3 worm cellular contexts compared by ENCODE assay signal in genomic region chrIV:10979689-10980088, ce11.
A peak's percentile ranks its signal among the peaks of the same experiment; 100 is the strongest.
TF ChIP-seq lines count a peak whose summit lies in the region.

No protein-coding gene starts in this region.

TF ChIP-seq in whole organism, L1 larva, 84 proteins besides CTCF, POLR2A, EP300 and RAD21 (continued from another document and continues in another):
- TF ChIP-seq jun-1 (tag; optimal IDR thresholded peaks at IDR 0.05; lab: Kevin White, UChicago) (no peak), skn-1 (tag; optimal IDR thresholded peaks at IDR 0.05; lab: Kevin White, UChicago) (no peak), unc-130 (tag; optimal IDR thresholded peaks at IDR 0.05; lab: Kevin White, UChicago) (no peak), lir-3 (tag; optimal IDR thresholded peaks at IDR 0.05; lab: Kevin White, UChicago; ENCODE audit: poor library complexity) (no peak), hpl-2 (GFP tag; optimal IDR thresholded peaks at IDR 0.05; lab: Kevin White, UChicago) (no peak), lin-15B (tag; optimal IDR thresholded peaks at IDR 0.05; lab: Kevin White, UChicago) (no peak), blmp-1 (tag; optimal IDR thresholded peaks at IDR 0.05; lab: Kevin White, UChicago) (no peak), unc-86 (tag; optimal IDR thresholded peaks at IDR 0.05; lab: Kevin White, UChicago) (no peak), nhr-237 (tag; optimal IDR thresholded peaks at IDR 0.05; lab: Kevin White, UChicago) (no peak), fkh-4 (tag; optimal IDR thresholded peaks at IDR 0.05; lab: Kevin White, UChicago; ENCODE audit: borderline replicate concordance) (no peak), mdl-1 (tag; optimal IDR thresholded peaks at IDR 0.05; lab: Kevin White, UChicago) (no peak), rnt-1 (tag; optimal IDR thresholded peaks at IDR 0.05; lab: Kevin White, UChicago) (peak; percentile 43), C34B4.2 (tag; optimal IDR thresholded peaks at IDR 0.05; lab: Kevin White, UChicago) (no peak), snu-23 (GFP tag; optimal IDR thresholded peaks at IDR 0.05; lab: Kevin White, UChicago) (peak; percentile 12), unc-30 (tag; optimal IDR thresholded peaks at IDR 0.05; lab: Kevin White, UChicago) (no peak), pax-3 (tag; optimal IDR thresholded peaks at IDR 0.05; lab: Kevin White, UChicago) (no peak), nhr-20 (tag; optimal IDR thresholded peaks at IDR 0.05; lab: Kevin White, UChicago) (no peak), elt-3 (tag; optimal IDR thresholded peaks at IDR 0.05; lab: Kevin White, UChicago) (no peak), efl-1 (optimal IDR thresholded peaks at IDR 0.05; lab: Kevin White, UChicago) (no peak), efl-1 (GFP tag; optimal IDR thresholded peaks at IDR 0.05 in 1 of 2; lab: Kevin White, UChicago) (peak in 1 of 2 experiments; percentile 31), sup-37 (GFP tag; optimal IDR thresholded peaks at IDR 0.05; lab: Kevin White, UChicago) (no peak), efl-3 (GFP tag; optimal IDR thresholded peaks at IDR 0.05; lab: Kevin White, UChicago) (no peak), ztf-4 (tag; optimal IDR thresholded peaks at IDR 0.05; lab: Kevin White, UChicago) (no peak), nhr-76 (tag; optimal IDR thresholded peaks at IDR 0.05; lab: Kevin White, UChicago) (no peak), lin-35 (GFP tag; optimal IDR thresholded peaks at IDR 0.05; lab: Kevin White, UChicago) (no peak), aly-2 (tag; optimal IDR thresholded peaks at IDR 0.05; lab: Kevin White, UChicago) (no peak), hlh-17 (GFP tag; optimal IDR thresholded peaks at IDR 0.05; lab: Kevin White, UChicago; ENCODE audit: borderline replicate concordance) (no peak), nhr-47 (tag; optimal IDR thresholded peaks at IDR 0.05; lab: Kevin White, UChicago) (no peak), dsc-1 (tag; optimal IDR thresholded peaks at IDR 0.05; lab: Kevin White, UChicago) (peak; percentile 11), pqm-1 (tag; optimal IDR thresholded peaks at IDR 0.05; lab: Kevin White, UChicago) (no peak), C16A3.4 (tag; optimal IDR thresholded peaks at IDR 0.05; lab: Kevin White, UChicago) (no peak), sox-4 (tag; optimal IDR thresholded peaks at IDR 0.05; lab: Kevin White, UChicago) (no peak), fkh-8 (tag; optimal IDR thresholded peaks at IDR 0.05; lab: Kevin White, UChicago) (peak; percentile 6), ceh-82 (tag; optimal IDR thresholded peaks at IDR 0.05; lab: Kevin White, UChicago) (peak in 1 of 3 experiments; percentile 26), vab-15 (tag; optimal IDR thresholded peaks at IDR 0.05; lab: Kevin White, UChicago) (no peak), lin-14 (GFP tag; optimal IDR thresholded peaks at IDR 0.05; lab: Kevin White, UChicago) (peak; percentile 85), unc-98 (GFP tag; IDR thresholded peaks at IDR 0.05; lab: Robert Waterston, UW) (no peak), ceh-90 (tag; optimal IDR thresholded peaks at IDR 0.05; lab: Kevin White, UChicago) (no peak), lin-39 (tag; optimal IDR thresholded peaks at IDR 0.05; lab: Kevin White, UChicago) (no peak), nhr-90 (tag; optimal IDR thresholded peaks at IDR 0.05; lab: Kevin White, UChicago; ENCODE audit: poor library complexity) (no peak), nhr-11 (tag; optimal IDR thresholded peaks at IDR 0.05; lab: Kevin White, UChicago) (no peak), ceh-63 (GFP tag; optimal IDR thresholded peaks at IDR 0.05; lab: Kevin White, UChicago) (no peak), nhr-77 (tag; optimal IDR thresholded peaks at IDR 0.05; lab: Kevin White, UChicago) (no peak), F16B12.6 (tag; optimal IDR thresholded peaks at IDR 0.05; lab: Kevin White, UChicago) (no peak), ceh-8 (GFP tag; optimal IDR thresholded peaks at IDR 0.05; lab: Kevin White, UChicago) (no peak)

TF ChIP-seq in whole organism, L2 larva, 48 proteins besides CTCF, POLR2A, EP300 and RAD21 (continued from another document):
- no peak for TF ChIP-seq crh-2 (tag; optimal IDR thresholded peaks at IDR 0.05; lab: Kevin White, UChicago)
- no peak for TF ChIP-seq skn-1 (tag; optimal IDR thresholded peaks at IDR 0.05; lab: Kevin White, UChicago)
- no peak for TF ChIP-seq mdl-1 (tag; optimal IDR thresholded peaks at IDR 0.05; lab: Kevin White, UChicago)
- TF ChIP-seq unc-39 (tag; optimal IDR thresholded peaks at IDR 0.05; lab: Kevin White, UChicago): no peak
- TF ChIP-seq nhr-237 (tag; optimal IDR thresholded peaks at IDR 0.05; lab: Kevin White, UChicago): no peak
- TF ChIP-seq aly-2 (tag; optimal IDR thresholded peaks at IDR 0.05; lab: Kevin White, UChicago): no peak
- TF ChIP-seq nhr-23 (tag; optimal IDR thresholded peaks at IDR 0.05; lab: Kevin White, UChicago): no peak
- no peak for TF ChIP-seq mab-5 (tag; optimal IDR thresholded peaks at IDR 0.05; lab: Kevin White, UChicago)
- TF ChIP-seq lsy-2 (tag; optimal IDR thresholded peaks at IDR 0.05; lab: Kevin White, UChicago): peak in 1 of 2 experiments; percentile 59
- TF ChIP-seq nhr-25 (tag; optimal IDR thresholded peaks at IDR 0.05; lab: Kevin White, UChicago): no peak
- no peak for TF ChIP-seq elt-3 (tag; optimal IDR thresholded peaks at IDR 0.05; lab: Kevin White, UChicago)
- TF ChIP-seq peb-1 (tag; optimal IDR thresholded peaks at IDR 0.05; lab: Kevin White, UChicago): no peak
- no peak for TF ChIP-seq lin-11 (tag; optimal IDR thresholded peaks at IDR 0.05; lab: Kevin White, UChicago)
- no peak for TF ChIP-seq fos-1 (tag; optimal IDR thresholded peaks at IDR 0.05; lab: Kevin White, UChicago)
- no peak for TF ChIP-seq nhr-12 (tag; optimal IDR thresholded peaks at IDR 0.05; lab: Kevin White, UChicago)
- TF ChIP-seq F13H6.1 (tag; optimal IDR thresholded peaks at IDR 0.05; lab: Kevin White, UChicago): peak; percentile 75
- no peak for TF ChIP-seq alr-1 (tag; optimal IDR thresholded peaks at IDR 0.05; lab: Kevin White, UChicago)
- TF ChIP-seq ceh-82 (tag; optimal IDR thresholded peaks at IDR 0.05; lab: Kevin White, UChicago): no peak
- TF ChIP-seq ceh-16 (tag; optimal IDR thresholded peaks at IDR 0.05; lab: Kevin White, UChicago): no peak
- peak; percentile 16 for TF ChIP-seq sma-9 (GFP tag; optimal IDR thresholded peaks at IDR 0.05; lab: Kevin White, UChicago)
- TF ChIP-seq sma-9 (tag; optimal IDR thresholded peaks at IDR 0.05; lab: Kevin White, UChicago): no peak
TF ChIP-seq in whole organism, L2 larva: peak in this region for 6.

TF ChIP-seq in whole organism, L4 larva, 104 proteins besides CTCF, POLR2A, EP300 and RAD21 (continued from another document):
- TF ChIP-seq lin-13 (GFP tag; optimal IDR thresholded peaks at IDR 0.05; lab: Kevin White, UChicago) (no peak), hlh-30 (tag; optimal IDR thresholded peaks at IDR 0.05; lab: Kevin White, UChicago; ENCODE audit: insufficient read depth) (peak; percentile 45), hlh-11 (tag; optimal IDR thresholded peaks at IDR 0.05; lab: Kevin White, UChicago) (peak; percentile 46), lim-7 (GFP tag; IDR thresholded peaks at IDR 0.05; lab: Robert Waterston, UW) (no peak), saeg-2 (GFP tag; IDR thresholded peaks at IDR 0.05; lab: Robert Waterston, UW) (no peak), F10B5.3 (tag; optimal IDR thresholded peaks at IDR 0.05; lab: Kevin White, UChicago) (no peak), lir-3 (tag; optimal IDR thresholded peaks at IDR 0.05; lab: Kevin White, UChicago) (no peak), lin-39 (tag; optimal IDR thresholded peaks at IDR 0.05; lab: Kevin White, UChicago) (no peak), madf-9 (GFP tag; conservative IDR thresholded peaks at IDR 0.05; lab: Robert Waterston, UW) (no peak), zip-2 (tag; optimal IDR thresholded peaks at IDR 0.05; lab: Kevin White, UChicago) (no peak), dmd-6 (GFP tag; IDR thresholded peaks at IDR 0.05; lab: Robert Waterston, UW) (no peak), ceh-20 (GFP tag; IDR thresholded peaks at IDR 0.05; lab: Robert Waterston, UW) (no peak), attf-4 (tag; optimal IDR thresholded peaks at IDR 0.05; lab: Kevin White, UChicago) (no peak), Y105C5A.15 (GFP tag; IDR thresholded peaks at IDR 0.05; lab: Robert Waterston, UW) (no peak), jun-1 (tag; optimal IDR thresholded peaks at IDR 0.05; lab: Kevin White, UChicago) (no peak), T26A8.4 (GFP tag; IDR thresholded peaks at IDR 0.05; lab: Robert Waterston, UW) (no peak), nhr-28 (tag; optimal IDR thresholded peaks at IDR 0.05; lab: Kevin White, UChicago) (peak; percentile 2), lin-1 (GFP tag; IDR thresholded peaks at IDR 0.05; lab: Robert Waterston, UW) (no peak), ceh-62 (tag; optimal IDR thresholded peaks at IDR 0.05; lab: Kevin White, UChicago) (no peak), zfp-3 (GFP tag; conservative IDR thresholded peaks at IDR 0.05; lab: Robert Waterston, UW) (no peak), ZK337.2 (GFP tag; IDR thresholded peaks at IDR 0.05; lab: Robert Waterston, UW) (no peak), lin-15B (tag; optimal IDR thresholded peaks at IDR 0.05; lab: Kevin White, UChicago) (no peak), daf-16 (GFP tag; optimal IDR thresholded peaks at IDR 0.05; lab: Kevin White, UChicago) (no peak), daf-16 (tag; optimal IDR thresholded peaks at IDR 0.05; lab: Kevin White, UChicago) (no peak), fkh-10 (GFP tag; optimal IDR thresholded peaks at IDR 0.05; lab: Kevin White, UChicago) (peak; percentile 46), sdz-12 (GFP tag; optimal IDR thresholded peaks at IDR 0.05; lab: Kevin White, UChicago) (no peak), cey-2 (tag; optimal IDR thresholded peaks at IDR 0.05; lab: Kevin White, UChicago; ENCODE audit: borderline replicate concordance, insufficient read depth) (no peak), php-3 (GFP tag; IDR thresholded peaks at IDR 0.05; lab: Robert Waterston, UW) (no peak), F44E2.7 (GFP tag; IDR thresholded peaks at IDR 0.05; lab: Robert Waterston, UW) (no peak), ztf-7 (tag; optimal IDR thresholded peaks at IDR 0.05; lab: Kevin White, UChicago) (no peak), mes-2 (tag; optimal IDR thresholded peaks at IDR 0.05; lab: Kevin White, UChicago; ENCODE audit: poor library complexity, severe bottlenecking) (peak; percentile 10), zfp-2 (tag; optimal IDR thresholded peaks at IDR 0.05; lab: Kevin White, UChicago) (no peak), hmg-1.1 (GFP tag; IDR thresholded peaks at IDR 0.05; lab: Robert Waterston, UW) (no peak), dve-1 (tag; optimal IDR thresholded peaks at IDR 0.05; lab: Kevin White, UChicago; ENCODE audit: insufficient read depth) (no peak), aha-1 (tag; lab: Kevin White, UChicago) (peak; percentile 25)
